Worm (Caenorhabditis elegans) whole organism, L1 larva: ENCODE results near the gene spp-31.

Experiments
- C04F5.9 ChIP-seq: sonication (generic microtip); optimal IDR thresholded peaks from 2 replicates; lab custom pipeline; 2016; ENCODE audit warnings: missing genetic modification characterization, missing compliant biosample characterization
- blmp-1 ChIP-seq: fragments of 150-350 bp; optimal IDR thresholded peaks from 2 replicates; lab custom pipeline; 2014; ENCODE audit warnings: missing biosample characterization, missing genetic modification characterization
- ceh-88 ChIP-seq: fragments of 200-800 bp; sonication (Bioruptor generic); IDR thresholded peaks from 2 replicates; pipeline ENCODE4 v1.3.6; 2022; ENCODE audit warnings: missing genetic modification characterization, missing compliant biosample characterization
- dpl-1 ChIP-seq, 3 experiments: fragments of 150-350 bp in 2 of 3; sonication (generic microtip) in 1 of 3; optimal IDR thresholded peaks; 2 replicates each; lab custom pipeline; 2014 to 2017; ENCODE audit warnings: missing biosample characterization in 3 of 3, missing genetic modification characterization in 3 of 3, missing genetic modification reagents in 3 of 3
- efl-1 ChIP-seq, 4 experiments: fragments of 150-350 bp; optimal IDR thresholded peaks in 3 of 4; peaks in 1 of 4; 1 replicate in 1 of 4; 2 replicates in 3 of 4; lab custom pipeline; 2014; ENCODE audit warnings: missing biosample characterization in 2 of 4, missing genetic modification characterization in 2 of 4, missing genetic modification reagents in 2 of 4
- efl-3 ChIP-seq: fragments of 200-800 bp; sonication (Bioruptor generic); optimal IDR thresholded peaks from 2 replicates; lab custom pipeline; 2018; ENCODE audit warnings: mild to moderate bottlenecking, missing genetic modification characterization, missing compliant biosample characterization
- elt-2 ChIP-seq: sonication (generic microtip); optimal IDR thresholded peaks from 2 replicates; lab custom pipeline; 2016; ENCODE audit warnings: missing genetic modification characterization, mild to moderate bottlenecking, inconsistent platforms, missing compliant biosample characterization, missing genetic modification reagents
- fkh-4 ChIP-seq: sonication (generic microtip); optimal IDR thresholded peaks from 2 replicates; lab custom pipeline; 2016; ENCODE audit warnings: missing compliant biosample characterization, missing genetic modification characterization, borderline replicate concordance
- fkh-8 ChIP-seq: sonication (generic microtip); optimal IDR thresholded peaks from 2 replicates; lab custom pipeline; 2016; ENCODE audit warnings: mild to moderate bottlenecking, missing genetic modification characterization, missing compliant biosample characterization
- grh-1 ChIP-seq: fragments of 200-800 bp; sonication (Bioruptor generic); IDR thresholded peaks from 2 replicates; pipeline ENCODE4 v1.3.6; 2022; ENCODE audit warnings: missing genetic modification reagents, missing genetic modification characterization, missing compliant biosample characterization
- isw-1 ChIP-seq: fragments of 200-800 bp; sonication (Bioruptor generic); IDR thresholded peaks from 2 replicates; pipeline ENCODE4 v1.3.6; 2022; ENCODE audit warnings: missing genetic modification characterization, missing compliant biosample characterization
- jun-1 ChIP-seq: fragments of 150-350 bp; optimal IDR thresholded peaks from 2 replicates; lab custom pipeline; 2014; ENCODE audit warnings: missing biosample characterization, missing genetic modification reagents, missing genetic modification characterization
- lin-13 ChIP-seq: fragments of 150-350 bp; optimal IDR thresholded peaks from 2 replicates; lab custom pipeline; 2014; ENCODE audit warnings: missing biosample characterization, missing genetic modification reagents, missing genetic modification characterization
- lin-14 ChIP-seq: fragments of 200-800 bp; sonication (Bioruptor generic); optimal IDR thresholded peaks from 2 replicates; lab custom pipeline; 2018; ENCODE audit warnings: mild to moderate bottlenecking, missing genetic modification characterization, moderate library complexity, missing compliant biosample characterization
- lsy-2 ChIP-seq, 2 experiments: fragments of 150-350 bp; optimal IDR thresholded peaks; 2 replicates each; lab custom pipeline; 2014; ENCODE audit warnings: missing biosample characterization in 2 of 2, missing genetic modification characterization in 2 of 2
- mdl-1 ChIP-seq, 2 experiments: fragments of 150-350 bp; optimal IDR thresholded peaks; 2 replicates each; lab custom pipeline; 2014 to 2017; ENCODE audit warnings: missing biosample characterization in 2 of 2, missing genetic modification characterization in 2 of 2, inconsistent platforms in 1 of 2
- mef-2 ChIP-seq: fragments of 150-350 bp; optimal IDR thresholded peaks from 2 replicates; lab custom pipeline; 2014; ENCODE audit warnings: missing biosample characterization, missing genetic modification characterization
- mep-1 ChIP-seq: fragments of 150-350 bp; optimal IDR thresholded peaks from 2 replicates; lab custom pipeline; 2014; ENCODE audit warnings: missing biosample characterization, missing genetic modification characterization
- nhr-19 ChIP-seq: fragments of 200-800 bp; sonication (Bioruptor generic); conservative IDR thresholded peaks from 2 replicates; pipeline ENCODE4 v1.3.6; 2022; ENCODE audit warnings: missing genetic modification characterization, missing compliant biosample characterization
- nhr-20 ChIP-seq: sonication (generic microtip); optimal IDR thresholded peaks from 2 replicates; lab custom pipeline; 2016; ENCODE audit warnings: mild to moderate bottlenecking, missing genetic modification characterization, missing compliant biosample characterization
- nhr-28 ChIP-seq: fragments of 150-350 bp; optimal IDR thresholded peaks from 2 replicates; lab custom pipeline; 2014; ENCODE audit warnings: missing biosample characterization, missing genetic modification characterization
- nhr-47 ChIP-seq: sonication (generic microtip); optimal IDR thresholded peaks from 2 replicates; lab custom pipeline; 2016; ENCODE audit warnings: mild to moderate bottlenecking, missing genetic modification characterization, moderate library complexity, missing compliant biosample characterization
- nhr-71 ChIP-seq: sonication (generic microtip); optimal IDR thresholded peaks from 2 replicates; lab custom pipeline; 2016; ENCODE audit warnings: mild to moderate bottlenecking, missing genetic modification characterization, moderate library complexity, missing compliant biosample characterization
- nhr-77 ChIP-seq: fragments of 150-350 bp; optimal IDR thresholded peaks from 2 replicates; lab custom pipeline; 2014; ENCODE audit warnings: missing biosample characterization, missing genetic modification characterization
- nhr-85 ChIP-seq: sonication (generic microtip); peaks from one replicate; lab custom pipeline; 2016; ENCODE audit warnings: missing genetic modification characterization, inconsistent platforms, missing compliant biosample characterization
- nhr-90 ChIP-seq: sonication (generic microtip); optimal IDR thresholded peaks from 2 replicates; lab custom pipeline; 2016; ENCODE audit warnings: mild to moderate bottlenecking, missing genetic modification characterization, missing compliant biosample characterization; ENCODE audit not compliant: poor library complexity
- pax-3 ChIP-seq: fragments of 200-800 bp; sonication (Bioruptor generic); optimal IDR thresholded peaks from 2 replicates; lab custom pipeline; 2018; ENCODE audit warnings: mild to moderate bottlenecking, missing genetic modification characterization, moderate library complexity, missing compliant biosample characterization
- snu-23 ChIP-seq: sonication (generic microtip); optimal IDR thresholded peaks from 2 replicates; lab custom pipeline; 2016; ENCODE audit warnings: missing genetic modification characterization, missing compliant biosample characterization
- sup-37 ChIP-seq: fragments of 200-800 bp; sonication (Bioruptor generic); optimal IDR thresholded peaks from 2 replicates; lab custom pipeline; 2018; ENCODE audit warnings: mild to moderate bottlenecking, missing genetic modification characterization, missing compliant biosample characterization
- swsn-7 ChIP-seq: sonication (generic microtip); optimal IDR thresholded peaks from 2 replicates; lab custom pipeline; 2016; ENCODE audit warnings: missing genetic modification characterization, missing compliant biosample characterization
- tlp-1 ChIP-seq: fragments of 150-350 bp; optimal IDR thresholded peaks from 2 replicates; lab custom pipeline; 2014; ENCODE audit warnings: missing biosample characterization, missing genetic modification characterization
- unc-98 ChIP-seq: fragments of 200-800 bp; sonication (Bioruptor generic); IDR thresholded peaks from 2 replicates; pipeline ENCODE4 v1.3.6; 2022; ENCODE audit warnings: missing genetic modification characterization, missing compliant biosample characterization
- xbp-1 ChIP-seq: sonication (generic microtip); optimal IDR thresholded peaks from 2 replicates; lab custom pipeline; 2016; ENCODE audit warnings: missing genetic modification characterization, missing compliant biosample characterization
- ztf-4 ChIP-seq: fragments of 150-350 bp; optimal IDR thresholded peaks from 2 replicates; lab custom pipeline; 2014; ENCODE audit warnings: missing biosample characterization, missing genetic modification characterization

spp-31 gene

ce11 chrIV:1388079-1388478 lies 18.3 kb upstream of the spp-31 start (continued):
- peak; percentile 52 for TF ChIP-seq lin-13 (GFP tag; lab: Kevin White, UChicago)

- TF ChIP-seq nhr-71 (tag; lab: Kevin White, UChicago) = peak; percentile 66
- peak; percentile 71 for TF ChIP-seq nhr-20
- TF ChIP-seq blmp-1 (tag; lab: Kevin White, UChicago) = peak; percentile 58
- TF ChIP-seq dpl-1 (GFP tag; optimal IDR thresholded peaks at IDR 0.05; lab: Kevin White, UChicago) = peak in 1 of 3 experiments; percentile 24
- TF ChIP-seq nhr-47 = peak; percentile 29
- TF ChIP-seq ztf-4 (tag; lab: Kevin White, UChicago) = no peak
- TF ChIP-seq tlp-1 (tag; lab: Kevin White, UChicago) = no peak
- no peak for TF ChIP-seq pax-3
- no peak for TF ChIP-seq nhr-77 (tag; lab: Kevin White, UChicago)
- peak; percentile 64 for TF ChIP-seq lin-14 (GFP tag; lab: Kevin White, UChicago)
- no peak for TF ChIP-seq nhr-28
- TF ChIP-seq nhr-90 (tag; lab: Kevin White, UChicago) = peak; percentile 41
- TF ChIP-seq jun-1 = no peak
- TF ChIP-seq lsy-2 (tag; optimal IDR thresholded peaks at IDR 0.05; lab: Kevin White, UChicago) = peak; percentile 22 to 25
- peak; percentile 89 for TF ChIP-seq nhr-85
- TF ChIP-seq snu-23 (GFP tag; lab: Kevin White, UChicago) = peak; percentile 64
- TF ChIP-seq mep-1 (tag; lab: Kevin White, UChicago) = peak; percentile 7
- peak; percentile 96 for TF ChIP-seq grh-1 (GFP tag; lab: Robert Waterston, UW)
- peak in 1 of 2 experiments; percentile 3 for TF ChIP-seq mdl-1 (tag; optimal IDR thresholded peaks at IDR 0.05; lab: Kevin White, UChicago)
- peak; percentile 28 for TF ChIP-seq nhr-19
- peak; percentile 9 for TF ChIP-seq swsn-7 (tag; lab: Kevin White, UChicago)
- peak in 1 of 2 experiments; percentile 7 for TF ChIP-seq efl-1 (optimal IDR thresholded peaks at IDR 0.05; lab: Kevin White, UChicago)
- no peak for TF ChIP-seq efl-1 (GFP tag; optimal IDR thresholded peaks at IDR 0.05 in 1 of 2; lab: Kevin White, UChicago)
These were observed 17.3 kb upstream of the spp-31 start for ce11 chrIV:1389021-1389420.

- TF ChIP-seq elt-2 (tag; lab: Kevin White, UChicago) = peak; percentile 42
- TF ChIP-seq fkh-8 = no peak
These were observed 16.8 kb upstream of the spp-31 start for ce11 chrIV:1389599-1389998.

ce11 chrIV:1390102-1390501 lies 16.3 kb upstream of the spp-31 start:
- TF ChIP-seq nhr-20 = no peak
- no peak for TF ChIP-seq nhr-71 (tag; lab: Kevin White, UChicago)
- no peak for TF ChIP-seq blmp-1 (tag; lab: Kevin White, UChicago)
- TF ChIP-seq xbp-1 (tag; lab: Kevin White, UChicago) = no peak
- no peak for TF ChIP-seq lin-14 (GFP tag; lab: Kevin White, UChicago)
- TF ChIP-seq, all 84 proteins: peak for 0

ce11 chrIV:1391446-1391845 lies 14.9 kb upstream of the spp-31 start:
- TF ChIP-seq C04F5.9 (tag; lab: Kevin White, UChicago) = no peak
- no peak for TF ChIP-seq sup-37 (GFP tag; lab: Kevin White, UChicago)
- TF ChIP-seq nhr-47 = no peak
- 0 out of 2 replicates have a peak, but pooled peaks have one; percentile 21 for TF ChIP-seq grh-1 (GFP tag; lab: Robert Waterston, UW)
- TF ChIP-seq mef-2 = no peak
- no peak for TF ChIP-seq efl-1 (optimal IDR thresholded peaks at IDR 0.05; lab: Kevin White, UChicago)
- no peak for TF ChIP-seq efl-1 (GFP tag; optimal IDR thresholded peaks at IDR 0.05 in 1 of 2; lab: Kevin White, UChicago)
- no peak for TF ChIP-seq tlp-1 (tag; lab: Kevin White, UChicago)

- no peak for TF ChIP-seq efl-3 (GFP tag; lab: Kevin White, UChicago)
- no peak for TF ChIP-seq nhr-85
- no peak for TF ChIP-seq fkh-8
- TF ChIP-seq isw-1 = no peak
- no peak for TF ChIP-seq blmp-1 (tag; lab: Kevin White, UChicago)
- no peak for TF ChIP-seq fkh-4 (tag; lab: Kevin White, UChicago)
- no peak for TF ChIP-seq nhr-77 (tag; lab: Kevin White, UChicago)
- TF ChIP-seq ceh-88 (GFP tag; lab: Robert Waterston, UW) = no peak
- TF ChIP-seq unc-98 = no peak
These were observed 12.3 kb upstream of the spp-31 start for ce11 chrIV:1394077-1394476.
